Worm (Caenorhabditis elegans) whole organism, midembryonic: ENCODE data around the gene T05C1.3.

Source experiments
- T22C8.4 ChIP-seq: fragments of 200-800 bp; sonication (Bioruptor generic); IDR thresholded peaks from 2 replicates; pipeline ENCODE4 v1.3.6; 2022; ENCODE audit warnings: missing genetic modification characterization, missing compliant biosample characterization
- cog-1 ChIP-seq: sonication (generic microtip); optimal IDR thresholded peaks from 2 replicates; lab custom pipeline; 2016; ENCODE audit warnings: missing genetic modification characterization, missing compliant biosample characterization
- flt-1 ChIP-seq: fragments of 200-800 bp; sonication (Bioruptor generic); IDR thresholded peaks from 2 replicates; pipeline ENCODE4 v1.3.6; 2022; ENCODE audit warnings: missing genetic modification characterization, missing compliant biosample characterization
- klf-2 ChIP-seq: fragments of 200-800 bp; sonication (Bioruptor generic); conservative IDR thresholded peaks from 2 replicates; pipeline ENCODE4 v1.3.6; 2022; ENCODE audit warnings: missing genetic modification reagents, missing genetic modification characterization, missing compliant biosample characterization
- med-1 ChIP-seq: sonication (generic microtip); optimal IDR thresholded peaks from 2 replicates; lab custom pipeline; 2017; ENCODE audit warnings: missing genetic modification characterization, mild to moderate bottlenecking, missing compliant biosample characterization, antibody characterized with exemption, missing genetic modification reagents; ENCODE audit not compliant: insufficient read depth
- ref-1 ChIP-seq: fragments of 200-800 bp; sonication (Bioruptor generic); conservative IDR thresholded peaks from 2 replicates; pipeline ENCODE4 v1.3.6; 2022; ENCODE audit warnings: missing genetic modification reagents, missing genetic modification characterization, missing compliant biosample characterization
- tab-1 ChIP-seq: fragments of 200-800 bp; sonication (Bioruptor generic); IDR thresholded peaks from 2 replicates; pipeline ENCODE4 v1.3.6; 2022; ENCODE audit warnings: missing genetic modification characterization, missing compliant biosample characterization
- ztf-23 ChIP-seq: fragments of 200-800 bp; sonication (Bioruptor generic); IDR thresholded peaks from 2 replicates; pipeline ENCODE4 v1.3.6; 2022; ENCODE audit warnings: missing genetic modification reagents, missing genetic modification characterization, missing compliant biosample characterization
- ztf-29 ChIP-seq: fragments of 200-800 bp; sonication (Bioruptor generic); IDR thresholded peaks from 2 replicates; pipeline ENCODE4 v1.3.6; 2022; ENCODE audit warnings: missing genetic modification reagents, missing genetic modification characterization, missing compliant biosample characterization

Gene T05C1.3

DNA sequence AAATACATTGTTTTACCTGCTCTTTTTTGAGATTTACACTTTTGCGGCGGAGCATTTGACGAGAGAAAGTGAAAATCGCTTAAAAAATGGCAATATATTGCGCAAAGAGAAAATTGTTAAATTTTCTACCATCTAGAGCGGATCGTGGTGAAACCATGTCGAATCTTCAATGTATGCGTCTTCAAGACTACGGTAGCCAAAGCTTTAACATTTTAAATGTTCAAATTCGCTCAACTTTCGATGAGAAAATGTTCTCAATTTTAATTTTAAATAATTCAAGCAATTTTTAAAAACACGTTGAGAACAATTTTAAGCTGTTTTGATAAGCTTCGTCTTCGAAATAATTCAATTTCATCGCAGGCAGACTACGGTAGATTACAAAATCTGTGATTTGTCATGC lies 28.9 kb downstream of the T05C1.3 start:
- TF ChIP-seq klf-2 (no peak), ztf-23 (GFP tag; lab: Robert Waterston, UW) (no peak), flt-1 (GFP tag; lab: Robert Waterston, UW) (no peak), tab-1 (GFP tag; lab: Robert Waterston, UW) (no peak), ref-1 (GFP tag; lab: Robert Waterston, UW) (no peak), cog-1 (tag; lab: Kevin White, UChicago) (no peak), T22C8.4 (GFP tag; lab: Robert Waterston, UW) (no peak), ztf-29 (GFP tag; lab: Robert Waterston, UW) (no peak)

DNA sequence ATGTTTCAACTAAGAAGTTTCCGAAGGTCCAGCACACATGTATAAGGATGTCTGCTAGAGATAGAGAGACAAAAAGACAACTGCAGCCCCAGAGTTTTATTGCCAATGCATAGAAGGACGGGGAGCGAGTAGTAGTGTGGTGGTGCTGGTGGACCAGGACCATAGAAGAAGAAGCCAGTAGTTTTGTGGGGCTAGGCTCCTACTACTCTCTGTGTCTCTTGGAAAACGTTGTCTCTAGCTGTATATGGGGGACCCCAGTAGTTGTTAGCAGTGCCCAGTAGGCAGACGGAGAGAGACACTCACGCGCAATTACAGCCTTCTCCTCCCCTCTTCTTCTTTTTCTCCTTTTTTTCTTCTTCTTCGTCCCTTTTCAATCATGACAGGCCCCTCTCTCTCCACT lies 33.2 kb downstream of the T05C1.3 start:
- no peak for TF ChIP-seq ztf-23 (GFP tag; lab: Robert Waterston, UW)

DNA sequence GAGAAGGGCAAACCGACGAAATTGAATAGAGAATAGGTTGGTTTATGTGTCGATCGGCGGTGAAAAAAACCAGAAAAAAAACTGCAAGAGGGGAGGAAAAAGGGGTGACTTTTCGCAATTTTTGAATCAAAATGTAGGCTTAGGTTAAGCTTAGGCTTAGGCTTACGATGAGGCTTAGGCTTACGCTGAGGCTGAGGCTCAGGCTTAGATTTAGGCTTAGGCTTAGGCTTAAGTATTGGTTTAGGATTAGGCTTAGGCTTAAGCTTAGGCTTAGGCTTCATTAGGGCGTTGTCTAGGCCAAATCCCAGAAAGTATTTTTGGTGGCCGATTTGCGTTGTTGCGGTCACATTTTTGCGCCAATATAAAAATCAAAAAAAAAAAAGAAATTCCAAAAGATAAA lies 34.4 kb downstream of the T05C1.3 start:
- TF ChIP-seq ztf-29 (GFP tag; lab: Robert Waterston, UW) = no peak
- no peak for TF ChIP-seq T22C8.4 (GFP tag; lab: Robert Waterston, UW)
- no peak for TF ChIP-seq cog-1 (tag; lab: Kevin White, UChicago)
- no peak for TF ChIP-seq tab-1 (GFP tag; lab: Robert Waterston, UW)
- TF ChIP-seq ref-1 (GFP tag; lab: Robert Waterston, UW) = no peak
- no peak for TF ChIP-seq ztf-23 (GFP tag; lab: Robert Waterston, UW)
- no peak for TF ChIP-seq klf-2
- TF ChIP-seq med-1 (GFP tag; lab: Kevin White, UChicago) = no peak
- no peak for TF ChIP-seq flt-1 (GFP tag; lab: Robert Waterston, UW)

DNA sequence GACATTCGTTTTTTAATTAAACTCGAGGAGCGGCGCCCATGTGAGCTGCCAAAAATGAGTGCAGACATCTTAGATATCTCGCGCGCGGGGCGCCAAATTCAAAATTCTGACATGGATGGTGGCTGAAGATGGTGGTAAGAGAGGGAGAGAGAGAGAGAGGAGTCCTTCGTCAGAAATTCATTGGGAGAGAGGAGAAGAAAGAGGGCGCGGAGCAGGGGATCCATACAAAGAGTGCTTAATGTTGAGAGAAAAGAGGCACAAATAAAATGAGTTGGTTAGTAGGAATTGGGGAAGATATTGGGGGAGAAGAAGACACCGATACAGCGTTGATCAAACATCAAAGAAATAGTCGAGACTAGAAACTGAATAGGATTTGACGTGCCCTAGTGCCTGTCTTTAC lies 35.7 kb downstream of the T05C1.3 start:
- no peak for TF ChIP-seq klf-2
- no peak for TF ChIP-seq flt-1 (GFP tag; lab: Robert Waterston, UW)
- TF ChIP-seq ref-1 (GFP tag; lab: Robert Waterston, UW) = no peak
- no peak for TF ChIP-seq med-1 (GFP tag; lab: Kevin White, UChicago)
- no peak for TF ChIP-seq T22C8.4 (GFP tag; lab: Robert Waterston, UW)
- no peak for TF ChIP-seq ztf-29 (GFP tag; lab: Robert Waterston, UW)
- no peak for TF ChIP-seq tab-1 (GFP tag; lab: Robert Waterston, UW)
- TF ChIP-seq cog-1 (tag; lab: Kevin White, UChicago) = no peak
- TF ChIP-seq ztf-23 (GFP tag; lab: Robert Waterston, UW) = no peak

DNA sequence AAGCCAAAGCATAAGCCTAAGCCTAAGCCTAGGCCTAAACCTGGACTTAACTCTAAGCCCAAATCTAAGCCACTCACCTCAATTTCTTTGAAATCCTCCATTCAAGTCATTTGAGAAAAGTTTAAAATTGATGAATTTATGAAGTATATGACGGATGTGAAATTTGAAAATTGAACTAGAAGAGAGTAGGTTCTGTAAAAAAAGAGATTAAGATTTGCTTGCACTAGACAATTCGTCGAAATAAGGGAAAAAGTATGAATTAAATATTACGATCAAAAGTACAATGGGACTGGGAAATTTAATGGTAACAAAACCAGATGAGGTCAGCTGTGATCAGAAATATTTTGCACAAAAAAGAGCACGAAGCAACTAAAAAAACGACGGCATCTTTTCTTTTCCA lies 36.1 kb downstream of the T05C1.3 start, which contains the start of gene twk-2:
Gene twk-2, minus strand, starts transcription at position 101 of the 400 bp plus-strand sequence.
- TF ChIP-seq tab-1 (GFP tag; lab: Robert Waterston, UW) (no peak), ztf-23 (GFP tag; lab: Robert Waterston, UW) (no peak), T22C8.4 (GFP tag; lab: Robert Waterston, UW) (no peak), cog-1 (tag; lab: Kevin White, UChicago) (no peak), med-1 (GFP tag; lab: Kevin White, UChicago) (no peak), ref-1 (GFP tag; lab: Robert Waterston, UW) (no peak), klf-2 (no peak), flt-1 (GFP tag; lab: Robert Waterston, UW) (no peak), ztf-29 (GFP tag; lab: Robert Waterston, UW) (no peak)

DNA sequence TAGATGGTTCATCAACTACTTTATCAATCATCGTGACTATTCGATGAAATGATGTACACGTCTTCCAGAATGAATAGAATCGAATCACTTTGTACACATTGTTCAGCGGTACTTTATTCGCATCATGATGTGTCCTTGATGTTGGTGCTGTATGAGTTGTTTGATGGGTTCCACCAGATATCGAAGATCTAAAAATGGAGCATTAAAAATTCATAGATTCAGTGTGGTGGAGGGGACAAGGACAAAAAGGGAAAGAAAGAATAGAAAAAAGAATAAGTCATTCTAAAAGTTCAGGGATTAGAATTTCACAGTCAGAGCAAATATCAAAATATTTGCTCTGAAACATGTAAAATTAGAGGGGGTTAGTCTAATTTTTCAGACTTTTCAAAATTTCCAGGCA lies 44.4 kb downstream of the T05C1.3 start:
- TF ChIP-seq med-1 (GFP tag; lab: Kevin White, UChicago) (no peak), flt-1 (GFP tag; lab: Robert Waterston, UW) (no peak), cog-1 (tag; lab: Kevin White, UChicago) (no peak), ztf-29 (GFP tag; lab: Robert Waterston, UW) (no peak), ref-1 (GFP tag; lab: Robert Waterston, UW) (no peak), ztf-23 (GFP tag; lab: Robert Waterston, UW) (no peak)

DNA sequence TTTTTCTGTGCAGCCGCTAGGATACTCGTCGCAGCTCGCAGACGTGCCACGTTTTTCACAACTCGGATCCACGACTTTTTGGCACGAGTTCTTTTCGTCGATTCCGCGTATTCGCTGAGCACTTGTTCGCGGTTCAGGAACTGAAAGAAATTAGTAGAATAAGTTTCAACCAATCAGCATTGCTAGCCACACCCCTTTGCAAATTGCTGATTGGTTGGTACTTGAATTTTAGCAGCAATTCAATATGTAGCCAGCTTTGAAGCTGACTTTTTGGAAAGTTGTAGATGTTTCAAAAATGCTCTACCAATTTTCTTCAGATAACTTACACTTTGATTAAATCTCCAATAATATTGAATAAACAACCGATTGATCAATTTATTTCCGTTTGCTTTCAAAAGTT lies 47.9 kb downstream of the T05C1.3 start:
- TF ChIP-seq tab-1 (GFP tag; lab: Robert Waterston, UW) = no peak
- TF ChIP-seq T22C8.4 (GFP tag; lab: Robert Waterston, UW) = no peak
- no peak for TF ChIP-seq cog-1 (tag; lab: Kevin White, UChicago)

DNA sequence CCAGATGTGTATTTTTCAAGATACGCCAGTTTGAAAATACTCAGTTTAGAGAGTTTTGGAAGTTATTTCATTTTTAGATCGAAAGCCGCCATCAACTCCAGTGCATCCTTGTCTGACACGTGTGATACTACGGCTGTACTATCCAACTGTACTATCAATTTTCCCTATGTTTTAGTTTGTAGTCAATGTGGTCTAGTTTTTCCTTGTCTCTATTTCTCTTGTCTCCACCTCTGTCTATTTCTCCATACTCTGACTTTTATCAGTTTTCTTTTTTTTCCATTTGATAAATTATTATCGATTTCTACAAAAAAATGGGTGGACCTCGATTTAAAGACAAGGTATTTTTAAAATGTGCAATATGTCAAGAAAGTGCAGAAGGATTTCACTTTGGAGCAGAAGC lies 50.6 kb downstream of the T05C1.3 start, which contains the start of gene nhr-16:
Gene nhr-16, plus strand, starts transcription at position 205 of the 400 bp plus-strand sequence.
- TF ChIP-seq T22C8.4 (GFP tag; lab: Robert Waterston, UW) (no peak), ref-1 (GFP tag; lab: Robert Waterston, UW) (no peak), tab-1 (GFP tag; lab: Robert Waterston, UW) (no peak), ztf-23 (GFP tag; lab: Robert Waterston, UW) (no peak)
